Worm (Caenorhabditis elegans): ENCODE data around the gene tbp-1.

Gene tbp-1

DNA sequence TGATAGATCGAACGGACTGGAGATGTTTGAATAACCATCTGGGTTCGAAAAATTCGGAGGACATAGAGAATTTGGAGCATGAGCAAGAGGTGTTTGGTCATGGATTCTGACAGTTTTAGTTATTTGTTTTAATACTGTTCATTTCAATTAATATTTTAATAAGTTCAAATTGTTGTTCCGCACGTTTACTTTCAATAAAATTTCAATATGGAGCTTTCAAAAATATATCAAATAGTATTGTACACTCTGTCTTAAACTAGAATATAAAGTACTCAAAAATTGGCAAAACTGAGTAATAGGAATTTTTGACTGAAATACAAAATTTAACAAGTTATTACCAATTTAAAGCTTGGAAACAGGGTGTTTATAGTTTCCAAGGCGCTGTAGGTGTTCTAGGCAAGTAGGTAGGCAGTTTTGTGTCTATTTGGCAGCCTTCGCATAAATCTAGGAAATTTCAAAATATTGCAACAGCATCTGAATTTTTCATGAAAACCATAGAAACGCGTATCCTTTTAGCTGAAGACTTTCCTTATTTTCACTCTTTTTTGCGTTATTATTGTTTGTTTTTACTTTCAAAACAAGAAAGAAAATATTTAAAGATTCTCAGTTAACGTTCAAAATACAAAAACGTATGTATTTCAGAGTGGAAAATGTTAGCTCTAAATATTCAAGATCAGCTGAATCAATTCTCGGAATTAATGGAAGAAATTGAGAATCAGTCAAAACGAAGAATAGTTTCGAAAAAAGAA is 16.6 kb upstream of the tbp-1 start, which contains the start of the genes T20B12.5 and T20B12.4:
Gene T20B12.5, minus strand, starts transcription at position 101 of the 749 bp plus-strand sequence.
Gene T20B12.4, plus strand, starts transcription at position 699 of the 749 bp plus-strand sequence.
- TF ChIP-seq unc-62 (GFP tag; optimal IDR thresholded peaks at IDR 0.05) (no peak), lin-39 (tag; optimal IDR thresholded peaks at IDR 0.05) (no peak), unc-55 (GFP tag; optimal IDR thresholded peaks at IDR 0.05) (no peak), aly-2 (tag; optimal IDR thresholded peaks at IDR 0.05) (no peak)

DNA sequence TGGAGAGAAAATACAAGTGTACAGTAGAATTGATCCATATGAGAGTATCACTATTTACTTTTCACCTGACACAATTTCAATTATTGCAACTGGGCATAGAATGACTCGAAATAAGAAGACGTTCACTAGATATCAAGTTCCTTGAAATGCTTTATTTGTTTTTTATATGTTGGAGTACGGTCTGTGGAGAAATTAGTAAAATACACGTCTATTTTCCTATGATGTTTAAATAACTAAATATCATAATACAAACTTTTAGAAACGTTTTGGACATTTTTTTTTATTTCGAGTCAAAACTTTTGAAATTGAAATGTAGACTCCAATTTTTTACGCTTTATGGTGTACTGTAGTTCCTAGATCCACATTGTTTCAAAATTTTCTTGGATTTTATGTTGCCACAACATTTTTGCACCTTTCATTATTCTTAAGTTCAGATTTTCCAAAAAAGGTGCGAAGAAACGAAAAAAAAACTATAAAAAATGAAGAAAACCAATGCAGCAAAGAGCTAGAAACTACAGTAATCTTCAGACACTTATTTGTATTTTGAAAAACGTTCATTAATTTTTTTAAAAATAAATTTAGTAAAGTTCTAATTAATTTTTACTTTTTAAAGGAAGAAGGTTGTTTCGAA is 14.3 kb upstream of the tbp-1 start:
- no peak for TF ChIP-seq ceh-16 (tag; optimal IDR thresholded peaks at IDR 0.05)
- no peak for TF ChIP-seq nhr-77 (tag; optimal IDR thresholded peaks at IDR 0.05)
- no peak for TF ChIP-seq ceh-82 (tag; optimal IDR thresholded peaks at IDR 0.05)
- no peak for TF ChIP-seq unc-39 (tag; optimal IDR thresholded peaks at IDR 0.05)
- TF ChIP-seq ama-1 (optimal IDR thresholded peaks at IDR 0.05), result peak; percentile 14
- TF ChIP-seq mab-5 (tag; optimal IDR thresholded peaks at IDR 0.05), result no peak
- TF ChIP-seq nhr-10 (tag; optimal IDR thresholded peaks at IDR 0.05), result no peak
- TF ChIP-seq nhr-23 (tag; optimal IDR thresholded peaks at IDR 0.05), result no peak
- no peak for TF ChIP-seq elt-1 (tag; optimal IDR thresholded peaks at IDR 0.05)
- TF ChIP-seq F13H6.1 (tag; optimal IDR thresholded peaks at IDR 0.05), result no peak
- TF ChIP-seq dmd-4 (tag; optimal IDR thresholded peaks at IDR 0.05), result no peak
- TF ChIP-seq blmp-1 (tag; optimal IDR thresholded peaks at IDR 0.05; ENCODE audit: insufficient read depth), result peak; percentile 35
- TF ChIP-seq nhr-25 (tag; optimal IDR thresholded peaks at IDR 0.05), result peak; percentile 71
- no peak for TF ChIP-seq gmeb-1 (tag; optimal IDR thresholded peaks at IDR 0.05)
- TF ChIP-seq nhr-21 (tag; optimal IDR thresholded peaks at IDR 0.05), result peak; percentile 10
- TF ChIP-seq egl-27 (tag; optimal IDR thresholded peaks at IDR 0.05), result no peak
- no peak for TF ChIP-seq sem-4 (tag; optimal IDR thresholded peaks at IDR 0.05)
- TF ChIP-seq lsy-2 (tag; optimal IDR thresholded peaks at IDR 0.05), result peak in 1 of 2 experiments; percentile 53
- TF ChIP-seq ZK546.5 (tag; optimal IDR thresholded peaks at IDR 0.05), result no peak
- TF ChIP-seq ztf-11 (tag; optimal IDR thresholded peaks at IDR 0.05), result no peak
- TF ChIP-seq sma-9 (GFP tag; optimal IDR thresholded peaks at IDR 0.05), result no peak
- TF ChIP-seq sma-9 (tag; optimal IDR thresholded peaks at IDR 0.05), result no peak
- no peak for TF ChIP-seq R02D3.7 (tag; optimal IDR thresholded peaks at IDR 0.05)
- TF ChIP-seq lin-11 (tag; optimal IDR thresholded peaks at IDR 0.05), result no peak
- TF ChIP-seq crh-2 (tag; optimal IDR thresholded peaks at IDR 0.05), result no peak
- TF ChIP-seq aly-2 (tag; optimal IDR thresholded peaks at IDR 0.05), result no peak
- no peak for TF ChIP-seq alr-1 (tag; optimal IDR thresholded peaks at IDR 0.05)
- no peak for TF ChIP-seq mdl-1 (tag; optimal IDR thresholded peaks at IDR 0.05)
- no peak for TF ChIP-seq fos-1 (tag; optimal IDR thresholded peaks at IDR 0.05)
- TF ChIP-seq lin-13 (GFP tag; optimal IDR thresholded peaks at IDR 0.05), result peak; percentile 2
- peak; percentile 15 for TF ChIP-seq Y55F3AM.14 (GFP tag; optimal IDR thresholded peaks at IDR 0.05)
- no peak for TF ChIP-seq snpc-4 (tag; optimal IDR thresholded peaks at IDR 0.05)
- peak; percentile 43 for TF ChIP-seq sma-3 (GFP tag; optimal IDR thresholded peaks at IDR 0.05)
- TF ChIP-seq zag-1 (tag; optimal IDR thresholded peaks at IDR 0.05), result no peak
- TF ChIP-seq skn-1 (tag; optimal IDR thresholded peaks at IDR 0.05), result no peak
- peak; percentile 42 for TF ChIP-seq ztf-4 (tag; optimal IDR thresholded peaks at IDR 0.05)
- TF ChIP-seq nhr-12 (tag; optimal IDR thresholded peaks at IDR 0.05), result no peak
- TF ChIP-seq mbf-1 (tag; optimal IDR thresholded peaks at IDR 0.05), result no peak

DNA sequence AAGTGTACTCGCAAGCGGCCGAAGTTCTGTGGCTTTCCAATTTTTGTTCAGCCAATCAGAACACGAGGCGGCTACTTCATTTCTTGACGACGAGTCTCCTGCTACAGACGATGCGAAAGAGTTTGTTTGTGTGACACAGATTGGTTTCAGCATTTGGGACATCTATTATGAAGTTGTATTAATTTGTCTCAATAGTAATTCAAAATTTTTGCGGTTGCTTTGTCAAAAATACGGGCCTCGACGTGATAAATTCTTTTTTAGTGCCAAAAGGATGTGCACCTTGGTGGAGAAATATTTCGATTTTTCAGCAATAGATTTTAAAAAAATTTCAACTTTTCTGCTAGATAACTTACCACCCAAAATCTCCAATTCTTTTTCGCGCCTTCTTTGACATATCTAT is 13.3 kb upstream of the tbp-1 start:
- TF ChIP-seq lin-11 (tag; optimal IDR thresholded peaks at IDR 0.05) (no peak), alr-1 (tag; optimal IDR thresholded peaks at IDR 0.05) (no peak), nhr-11 (tag; optimal IDR thresholded peaks at IDR 0.05) (no peak), lsy-2 (tag; optimal IDR thresholded peaks at IDR 0.05) (no peak), nhr-237 (tag; optimal IDR thresholded peaks at IDR 0.05) (no peak), nhr-77 (tag; optimal IDR thresholded peaks at IDR 0.05) (no peak)
